Fruit fly (Drosophila melanogaster) whole organism, pupa: ENCODE measurements around the gene CG31029.

Source experiments
- CG10348 ChIP-seq: fragments of 200-800 bp; sonication (Bioruptor generic); IDR thresholded peaks from 2 replicates; pipeline ENCODE4 v1.3.6; 2022; ENCODE audit warnings: missing biosample characterization, missing genetic modification characterization
- CG12605 ChIP-seq: fragments of 200-800 bp; sonication (Bioruptor generic); IDR thresholded peaks from 2 replicates; pipeline ENCODE4 v1.3.6; 2022; ENCODE audit warnings: missing biosample characterization, missing genetic modification characterization
- CG13204 ChIP-seq: fragments of 200-800 bp; sonication (Bioruptor generic); optimal IDR thresholded peaks from 2 replicates; lab custom pipeline; 2018; ENCODE audit warnings: missing biosample characterization, mild to moderate bottlenecking, missing genetic modification characterization, moderate library complexity
- CG14655 ChIP-seq: fragments of 200-800 bp; sonication (Bioruptor generic); optimal IDR thresholded peaks from 3 replicates; lab custom pipeline; 2017; ENCODE audit warnings: mild to moderate bottlenecking, missing biosample characterization, missing genetic modification reagents, missing genetic modification characterization
- CG15710 ChIP-seq: fragments of 200-800 bp; sonication (Bioruptor generic); optimal IDR thresholded peaks from 2 replicates; lab custom pipeline; 2018; ENCODE audit warnings: missing biosample characterization, mild to moderate bottlenecking, missing genetic modification characterization, moderate library complexity
- CG17806 ChIP-seq: fragments of 200-800 bp; sonication (Bioruptor generic); optimal IDR thresholded peaks from 2 replicates; lab custom pipeline; 2018; ENCODE audit warnings: missing biosample characterization, mild to moderate bottlenecking, missing genetic modification characterization, moderate library complexity
- CG32121 ChIP-seq: fragments of 200-800 bp; sonication (Bioruptor generic); IDR thresholded peaks from 2 replicates; pipeline ENCODE4 v1.3.6; 2022; ENCODE audit warnings: missing biosample characterization, missing genetic modification characterization
- CG34367 ChIP-seq: fragments of 200-800 bp; sonication (Bioruptor generic); optimal IDR thresholded peaks from 2 replicates; lab custom pipeline; 2018; ENCODE audit warnings: missing biosample characterization, mild to moderate bottlenecking, missing genetic modification characterization
- CG4496 ChIP-seq: fragments of 200-800 bp; sonication (Bioruptor generic); IDR thresholded peaks from 3 replicates; pipeline ENCODE4 v1.3.6; 2022; ENCODE audit warnings: missing biosample characterization, missing genetic modification characterization
- CG8159 ChIP-seq: fragments of 200-800 bp; sonication (Bioruptor generic); optimal IDR thresholded peaks from 3 replicates; lab custom pipeline; 2018; ENCODE audit warnings: missing biosample characterization, mild to moderate bottlenecking, missing genetic modification characterization, moderate library complexity
- CG8301 ChIP-seq: fragments of 200-800 bp; sonication (Bioruptor generic); optimal IDR thresholded peaks from 2 replicates; lab custom pipeline; 2018; ENCODE audit warnings: missing biosample characterization, mild to moderate bottlenecking, missing genetic modification characterization
- CG9948 ChIP-seq: fragments of 200-800 bp; sonication (Bioruptor generic); optimal IDR thresholded peaks from 2 replicates; lab custom pipeline; 2018; ENCODE audit warnings: missing biosample characterization, mild to moderate bottlenecking, missing genetic modification characterization, moderate library complexity
- D1 ChIP-seq: fragments of 200-800 bp; sonication (Bioruptor generic); optimal IDR thresholded peaks from 2 replicates; lab custom pipeline; 2018; ENCODE audit warnings: missing biosample characterization, mild to moderate bottlenecking, missing genetic modification characterization, moderate library complexity
- EcR ChIP-seq: fragments of 200-800 bp; sonication (Bioruptor generic); optimal IDR thresholded peaks from 3 replicates; lab custom pipeline; 2019; ENCODE audit warnings: missing biosample characterization, missing genetic modification characterization, mild to moderate bottlenecking, moderate library complexity, missing genetic modification reagents
- Ets98B ChIP-seq: fragments of 200-800 bp; sonication (Bioruptor generic); IDR thresholded peaks from 2 replicates; pipeline ENCODE4 v1.3.6; 2022; ENCODE audit warnings: missing biosample characterization, missing genetic modification characterization
- Pif1A ChIP-seq: fragments of 200-800 bp; sonication (Bioruptor generic); optimal IDR thresholded peaks from 3 replicates; lab custom pipeline; 2016; ENCODE audit warnings: missing biosample characterization, missing genetic modification characterization
- Pif1B ChIP-seq: fragments of 200-800 bp; sonication (Bioruptor generic); optimal IDR thresholded peaks from 3 replicates; lab custom pipeline; 2016; ENCODE audit warnings: missing biosample characterization, missing genetic modification characterization
- Snoo ChIP-seq: fragments of 200-800 bp; sonication (Bioruptor generic); optimal IDR thresholded peaks from 3 replicates; lab custom pipeline; 2017; ENCODE audit warnings: missing biosample characterization, mild to moderate bottlenecking, missing genetic modification characterization, inconsistent platforms
- fd96Ca ChIP-seq: fragments of 200-800 bp; sonication (Bioruptor generic); IDR thresholded peaks from 3 replicates; pipeline ENCODE4 v1.3.6; 2022; ENCODE audit warnings: missing biosample characterization, missing genetic modification characterization
- gl ChIP-seq: fragments of 200-800 bp; sonication (Bioruptor generic); optimal IDR thresholded peaks from 2 replicates; lab custom pipeline; 2018; ENCODE audit warnings: missing biosample characterization, mild to moderate bottlenecking, missing genetic modification characterization
- rn ChIP-seq: fragments of 200-800 bp; sonication (Bioruptor generic); IDR thresholded peaks from 2 replicates; pipeline ENCODE4 v1.3.6; 2022; ENCODE audit warnings: missing biosample characterization, missing genetic modification characterization

The CG31029 gene

dm6 chr3R:30104912-30105510 is 27.2 kb downstream of the CG31029 start:
- TF ChIP-seq Ets98B (GFP tag; lab: Robert Waterston, UW): no peak
- peak; percentile 50 for TF ChIP-seq EcR (GFP tag; lab: Kevin White, UChicago)
- no peak for TF ChIP-seq CG13204
- no peak for TF ChIP-seq Snoo (tag; lab: Kevin White, UChicago)

dm6 chr3R:30102806-30103619 is 29.2 kb downstream of the CG31029 start:
- no peak for TF ChIP-seq Pif1B (GFP tag; lab: Kevin White, UChicago)
- TF ChIP-seq CG9948: no peak
- no peak for TF ChIP-seq CG8301 (tag; lab: Kevin White, UChicago)
- TF ChIP-seq CG4496 (GFP tag; lab: Robert Waterston, UW): no peak; the same call in 2 of the 3 replicates
- no peak for TF ChIP-seq D1 (tag; lab: Kevin White, UChicago)
- no peak for TF ChIP-seq CG15710 (tag; lab: Kevin White, UChicago)
- peak; percentile 1 for TF ChIP-seq CG14655 (GFP tag; lab: Kevin White, UChicago)
- TF ChIP-seq rn (GFP tag; lab: Robert Waterston, UW): no peak
- no peak for TF ChIP-seq CG17806 (tag; lab: Kevin White, UChicago)
- TF ChIP-seq Ets98B (GFP tag; lab: Robert Waterston, UW): no peak
- TF ChIP-seq Snoo (tag; lab: Kevin White, UChicago): no peak
- TF ChIP-seq EcR (GFP tag; lab: Kevin White, UChicago): peak; percentile 63
- TF ChIP-seq CG10348 (GFP tag; lab: Robert Waterston, UW): no peak
- no peak for TF ChIP-seq Pif1A (GFP tag; lab: Kevin White, UChicago)
- no peak for TF ChIP-seq gl (tag; lab: Kevin White, UChicago)
- 0 out of 2 replicates have a peak, but pooled peaks have one; percentile 20 for TF ChIP-seq CG32121 (GFP tag; lab: Robert Waterston, UW)
- peak; percentile 31 for TF ChIP-seq CG13204
- no peak for TF ChIP-seq CG8159
- peak; percentile 17; the same call in 1 of the 3 replicates for TF ChIP-seq fd96Ca (GFP tag; lab: Robert Waterston, UW)
- no peak for TF ChIP-seq CG12605
- no peak for TF ChIP-seq CG34367 (tag; lab: Kevin White, UChicago)
- TF ChIP-seq, all 21 proteins: peak for 5

- TF ChIP-seq CG9948: peak; percentile 34
- TF ChIP-seq CG4496 (GFP tag; lab: Robert Waterston, UW): peak; percentile 72
- TF ChIP-seq Pif1B (GFP tag; lab: Kevin White, UChicago): no peak
- TF ChIP-seq CG12605: peak; percentile 58; the same call in 1 of the 2 replicates
- TF ChIP-seq EcR (GFP tag; lab: Kevin White, UChicago): peak; percentile 12
- peak; percentile 47 for TF ChIP-seq Ets98B (GFP tag; lab: Robert Waterston, UW)
- no peak for TF ChIP-seq CG13204
- peak; percentile 46 for TF ChIP-seq CG15710 (tag; lab: Kevin White, UChicago)
- TF ChIP-seq CG32121 (GFP tag; lab: Robert Waterston, UW): peak; percentile 36; the same call in 1 of the 2 replicates
- TF ChIP-seq CG17806 (tag; lab: Kevin White, UChicago): peak; percentile 27
- TF ChIP-seq CG8159: peak; percentile 39
- TF ChIP-seq rn (GFP tag; lab: Robert Waterston, UW): 0 out of 2 replicates have a peak, but pooled peaks have one; percentile 25
- no peak for TF ChIP-seq Snoo (tag; lab: Kevin White, UChicago)
- TF ChIP-seq D1 (tag; lab: Kevin White, UChicago): no peak
- peak; percentile 17 for TF ChIP-seq CG8301 (tag; lab: Kevin White, UChicago)
- peak; percentile 48 for TF ChIP-seq CG34367 (tag; lab: Kevin White, UChicago)
- TF ChIP-seq fd96Ca (GFP tag; lab: Robert Waterston, UW): no peak
- peak; percentile 7 for TF ChIP-seq CG14655 (GFP tag; lab: Kevin White, UChicago)
- no peak for TF ChIP-seq Pif1A (GFP tag; lab: Kevin White, UChicago)
- TF ChIP-seq gl (tag; lab: Kevin White, UChicago): no peak
- no peak for TF ChIP-seq CG10348 (GFP tag; lab: Robert Waterston, UW)
Observed at dm6 chr3R:30101389-30101935, 30.7 kb downstream of the CG31029 start.

dm6 chr3R:30100976-30101332 is 31.2 kb downstream of the CG31029 start:
- TF ChIP-seq CG12605 (no peak), CG14655 (GFP tag; lab: Kevin White, UChicago) (peak; percentile 46), Snoo (tag; lab: Kevin White, UChicago) (no peak), EcR (GFP tag; lab: Kevin White, UChicago) (no peak), D1 (tag; lab: Kevin White, UChicago) (peak; percentile 5), CG8301 (tag; lab: Kevin White, UChicago) (peak; percentile 18), CG34367 (tag; lab: Kevin White, UChicago) (peak; percentile 35), Pif1A (GFP tag; lab: Kevin White, UChicago) (peak; percentile 14), Pif1B (GFP tag; lab: Kevin White, UChicago) (no peak), CG15710 (tag; lab: Kevin White, UChicago) (peak; percentile 64), CG4496 (GFP tag; lab: Robert Waterston, UW) (no peak), CG17806 (tag; lab: Kevin White, UChicago) (peak; percentile 14), fd96Ca (GFP tag; lab: Robert Waterston, UW) (no peak), rn (GFP tag; lab: Robert Waterston, UW) (no peak), CG9948 (peak; percentile 32), CG10348 (GFP tag; lab: Robert Waterston, UW) (no peak), Ets98B (GFP tag; lab: Robert Waterston, UW) (no peak; the same call in 1 of the 2 replicates), CG8159 (peak; percentile 55), gl (tag; lab: Kevin White, UChicago) (no peak)
